Worm (Caenorhabditis elegans) whole organism, L3 larva: Measurements from ENCODE around the gene K10D11.7.

Source experiments
- R02D3.7 ChIP-seq: fragments of 150-350 bp; optimal IDR thresholded peaks from 2 replicates; lab custom pipeline; 2014; ENCODE audit warnings: missing biosample characterization, missing genetic modification characterization
- ZK546.5 ChIP-seq: sonication (generic microtip); optimal IDR thresholded peaks from 2 replicates; lab custom pipeline; 2017; ENCODE audit warnings: missing biosample characterization, missing genetic modification characterization
- aly-2 ChIP-seq: fragments of 150-350 bp; optimal IDR thresholded peaks from 2 replicates; lab custom pipeline; 2014; ENCODE audit warnings: missing biosample characterization, missing genetic modification characterization
- ama-1 ChIP-seq: fragments of 150-350 bp; optimal IDR thresholded peaks from 2 replicates; lab custom pipeline; 2018
- ceh-16 ChIP-seq: sonication (generic microtip); optimal IDR thresholded peaks from 2 replicates; lab custom pipeline; 2017; ENCODE audit warnings: missing biosample characterization, missing genetic modification characterization
- ceh-82 ChIP-seq: fragments of 150-350 bp; optimal IDR thresholded peaks from 2 replicates; lab custom pipeline; 2014; ENCODE audit warnings: missing biosample characterization, missing genetic modification characterization
- daf-12 ChIP-seq: fragments of 150-350 bp; optimal IDR thresholded peaks from 2 replicates; lab custom pipeline; 2014; ENCODE audit warnings: missing biosample characterization, missing genetic modification reagents, missing genetic modification characterization
- egl-5 ChIP-seq: fragments of 150-350 bp; optimal IDR thresholded peaks from 2 replicates; lab custom pipeline; 2017; ENCODE audit warnings: missing biosample characterization, missing genetic modification reagents, missing genetic modification characterization, inconsistent platforms
- elt-1 ChIP-seq: fragments of 150-350 bp; optimal IDR thresholded peaks from 2 replicates; lab custom pipeline; 2014; ENCODE audit warnings: missing biosample characterization, missing genetic modification characterization
- elt-3 ChIP-seq, 3 experiments: fragments of 150-350 bp in 1 of 3; sonication (generic microtip) in 2 of 3; optimal IDR thresholded peaks; 2 replicates in 2 of 3; 4 replicates in 1 of 3; lab custom pipeline; 2014 to 2017; ENCODE audit warnings: missing biosample characterization in 3 of 3, missing genetic modification characterization in 3 of 3
- fkh-2 ChIP-seq: fragments of 150-350 bp; optimal IDR thresholded peaks from 2 replicates; lab custom pipeline; 2014; ENCODE audit warnings: missing biosample characterization, missing genetic modification reagents, missing genetic modification characterization
- fos-1 ChIP-seq: fragments of 150-350 bp; optimal IDR thresholded peaks from 2 replicates; lab custom pipeline; 2014; ENCODE audit warnings: missing biosample characterization, missing genetic modification characterization
- lin-15B ChIP-seq: fragments of 150-350 bp; optimal IDR thresholded peaks from 2 replicates; lab custom pipeline; 2014; ENCODE audit warnings: missing biosample characterization, missing genetic modification characterization
- lin-39 ChIP-seq: fragments of 150-350 bp; optimal IDR thresholded peaks from 2 replicates; lab custom pipeline; 2018; ENCODE audit warnings: missing biosample characterization, missing genetic modification reagents, missing genetic modification characterization
- lsy-12 ChIP-seq: sonication (generic microtip); optimal IDR thresholded peaks from 2 replicates; lab custom pipeline; 2016; ENCODE audit warnings: mild to moderate bottlenecking, missing genetic modification characterization, missing compliant biosample characterization
- mdl-1 ChIP-seq: fragments of 150-350 bp; optimal IDR thresholded peaks from 2 replicates; lab custom pipeline; 2014; ENCODE audit warnings: missing biosample characterization, missing genetic modification characterization
- nfya-1 ChIP-seq: sonication (generic microtip); optimal IDR thresholded peaks from 2 replicates; lab custom pipeline; 2017; ENCODE audit warnings: missing genetic modification characterization, mild to moderate bottlenecking, missing compliant biosample characterization, antibody characterized with exemption, moderate library complexity; ENCODE audit not compliant: insufficient read depth
- nhr-11 ChIP-seq: fragments of 150-350 bp; optimal IDR thresholded peaks from 2 replicates; lab custom pipeline; 2014; ENCODE audit warnings: missing biosample characterization, missing genetic modification characterization
- nhr-12 ChIP-seq: fragments of 150-350 bp; optimal IDR thresholded peaks from 2 replicates; lab custom pipeline; 2014; ENCODE audit warnings: missing biosample characterization, missing genetic modification characterization
- nhr-25 ChIP-seq: sonication (generic microtip); optimal IDR thresholded peaks from 2 replicates; lab custom pipeline; 2017; ENCODE audit warnings: missing biosample characterization, missing genetic modification characterization
- nhr-28 ChIP-seq: fragments of 150-350 bp; optimal IDR thresholded peaks from 2 replicates; lab custom pipeline; 2014; ENCODE audit warnings: missing biosample characterization, missing genetic modification characterization
- nhr-43 ChIP-seq: sonication (generic microtip); optimal IDR thresholded peaks from 2 replicates; lab custom pipeline; 2016; ENCODE audit warnings: mild to moderate bottlenecking, missing genetic modification characterization, missing compliant biosample characterization; ENCODE audit not compliant: poor library complexity, severe bottlenecking
- nhr-67 ChIP-seq: fragments of 150-350 bp; optimal IDR thresholded peaks from 2 replicates; lab custom pipeline; 2014; ENCODE audit warnings: missing biosample characterization, missing genetic modification characterization
- nhr-77 ChIP-seq: fragments of 150-350 bp; optimal IDR thresholded peaks from 2 replicates; lab custom pipeline; 2014; ENCODE audit warnings: missing biosample characterization, missing genetic modification characterization
- pha-4 ChIP-seq: fragments of 150-350 bp; optimal IDR thresholded peaks from 2 replicates; lab custom pipeline; 2014; ENCODE audit warnings: missing biosample characterization, missing genetic modification reagents, missing genetic modification characterization
- pqm-1 ChIP-seq: fragments of 150-350 bp; optimal IDR thresholded peaks from 2 replicates; lab custom pipeline; 2017; ENCODE audit warnings: missing biosample characterization, missing genetic modification characterization, inconsistent platforms
- sea-2 ChIP-seq: fragments of 150-350 bp; sonication (generic microtip); optimal IDR thresholded peaks from 4 replicates; lab custom pipeline; 2014; ENCODE audit warnings: missing biosample characterization, missing genetic modification reagents, missing genetic modification characterization
- skn-1 ChIP-seq: fragments of 150-350 bp; optimal IDR thresholded peaks from 2 replicates; lab custom pipeline; 2014; ENCODE audit warnings: missing biosample characterization, missing genetic modification characterization
- unc-62 ChIP-seq: fragments of 150-350 bp; sonication (generic microtip); optimal IDR thresholded peaks from 4 replicates; lab custom pipeline; 2014; ENCODE audit warnings: missing biosample characterization, missing genetic modification reagents, missing genetic modification characterization
- zag-1 ChIP-seq: fragments of 150-350 bp; optimal IDR thresholded peaks from 2 replicates; lab custom pipeline; 2014; ENCODE audit warnings: missing biosample characterization, missing genetic modification characterization
- ztf-11 ChIP-seq: fragments of 150-350 bp; optimal IDR thresholded peaks from 2 replicates; lab custom pipeline; 2014; ENCODE audit warnings: missing biosample characterization, missing genetic modification characterization
- ztf-4 ChIP-seq: fragments of 150-350 bp; optimal IDR thresholded peaks from 2 replicates; lab custom pipeline; 2014; ENCODE audit warnings: missing biosample characterization, missing genetic modification characterization

The K10D11.7 gene

DNA sequence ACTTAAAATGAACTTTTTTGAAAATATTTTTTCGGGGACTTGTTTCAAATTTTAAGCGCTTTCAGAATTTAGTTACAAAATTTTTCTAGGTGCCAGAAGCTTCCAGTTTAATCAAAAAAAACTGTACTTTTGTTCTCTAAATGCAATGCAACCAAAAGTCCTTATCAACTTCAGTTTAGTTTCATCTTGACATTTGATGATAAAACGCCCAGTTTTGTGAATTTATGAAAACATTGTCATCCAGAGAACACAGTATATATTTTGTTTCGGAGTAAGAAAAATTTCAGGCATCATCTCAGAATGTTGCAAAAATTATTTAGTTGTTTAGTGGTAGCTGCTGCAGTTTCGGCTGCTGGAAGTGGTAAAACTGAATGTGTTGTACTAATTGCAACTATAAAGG lies 38.1 kb downstream of the K10D11.7 start, which contains the start of gene F55G11.6:
Gene F55G11.6, plus strand, starts transcription at position 301 of the 400 bp plus-strand sequence.
- TF ChIP-seq skn-1 (tag; lab: Kevin White, UChicago) (no peak), fkh-2 (tag; lab: Kevin White, UChicago) (no peak), zag-1 (tag; lab: Kevin White, UChicago) (no peak)

DNA sequence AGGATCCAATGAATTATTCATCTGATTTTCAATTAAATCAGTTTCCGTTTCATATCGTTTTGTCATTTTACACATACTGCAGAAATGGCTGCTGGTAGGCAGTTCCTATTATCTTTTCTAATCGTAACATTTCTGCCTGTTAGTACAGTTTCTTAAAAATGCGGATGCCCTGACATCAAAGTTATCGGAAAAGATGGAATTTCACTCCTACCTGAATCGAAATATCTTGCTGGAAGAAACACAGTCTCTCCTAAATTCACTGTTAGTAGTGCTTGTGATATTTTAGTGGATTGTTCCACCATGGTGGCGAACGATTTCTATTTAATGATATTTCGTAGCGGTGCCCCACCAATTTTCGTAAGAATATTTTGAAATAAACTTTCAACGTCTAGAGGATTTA lies 47.3 kb downstream of the K10D11.7 start, which contains the start of gene F55G11.10:
Gene F55G11.10, plus strand, starts transcription at position 301 of the 400 bp plus-strand sequence.
- TF ChIP-seq ztf-4 (tag; lab: Kevin White, UChicago) (no peak), elt-1 (tag; lab: Kevin White, UChicago) (no peak), pqm-1 (tag; lab: Kevin White, UChicago) (no peak), ceh-16 (no peak), elt-3 (tag; optimal IDR thresholded peaks at IDR 0.05; lab: Kevin White, UChicago) (no peak), ZK546.5 (tag; lab: Kevin White, UChicago) (no peak), lin-39 (tag; lab: Kevin White, UChicago) (no peak), ceh-82 (tag; lab: Kevin White, UChicago) (no peak), fos-1 (no peak), nhr-67 (tag; lab: Kevin White, UChicago) (no peak), zag-1 (tag; lab: Kevin White, UChicago) (no peak), ama-1 (lab: Kevin White, UChicago) (no peak), R02D3.7 (tag; lab: Kevin White, UChicago) (no peak), nhr-12 (no peak), egl-5 (tag; lab: Kevin White, UChicago) (no peak), nhr-28 (no peak), nhr-11 (tag; lab: Kevin White, UChicago) (no peak)

DNA sequence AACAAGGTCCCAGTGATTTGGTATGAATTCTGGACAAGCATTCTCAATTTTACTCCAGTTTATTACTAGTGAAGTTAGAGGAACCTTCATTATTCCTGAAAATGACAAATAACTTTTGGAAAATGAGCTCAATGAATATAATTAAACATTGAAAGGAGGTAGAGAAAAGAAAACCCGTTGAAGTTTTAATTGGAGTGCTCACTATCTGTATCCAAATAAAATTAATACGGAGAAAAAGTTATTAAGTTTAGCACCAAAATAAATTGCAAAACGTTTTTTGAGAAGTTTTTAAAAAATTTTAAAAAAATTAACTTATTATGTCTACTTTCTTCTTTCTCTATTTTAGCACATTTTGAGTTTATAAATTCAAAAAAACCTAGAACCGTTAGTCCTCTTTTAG lies 49.3 kb downstream of the K10D11.7 start, which contains the start of gene F55G11.1:
Gene F55G11.1, minus strand, starts transcription at position 101 of the 400 bp plus-strand sequence.
- TF ChIP-seq ceh-16 (no peak), mdl-1 (tag; lab: Kevin White, UChicago) (no peak), R02D3.7 (tag; lab: Kevin White, UChicago) (no peak), nhr-25 (tag; lab: Kevin White, UChicago) (no peak), lin-15B (tag; lab: Kevin White, UChicago) (no peak), nhr-77 (no peak), lsy-12 (tag; lab: Kevin White, UChicago) (no peak), sea-2 (GFP tag; lab: Kevin White, UChicago) (no peak), nhr-28 (no peak), daf-12 (no peak), ama-1 (lab: Kevin White, UChicago) (no peak), pha-4 (tag; lab: Kevin White, UChicago) (no peak), pqm-1 (tag; lab: Kevin White, UChicago) (no peak), nhr-12 (no peak), nhr-43 (tag; lab: Kevin White, UChicago) (no peak), ztf-11 (tag; lab: Kevin White, UChicago) (no peak), skn-1 (tag; lab: Kevin White, UChicago) (no peak), aly-2 (no peak), nfya-1 (tag; lab: Kevin White, UChicago) (no peak), unc-62 (GFP tag; lab: Kevin White, UChicago) (no peak)
